Worm (Caenorhabditis elegans) whole organism, L2 larva: ENCODE data around the gene C09B8.3.

Source experiments
- C34F6.9 ChIP-seq: fragments of 150-350 bp; optimal IDR thresholded peaks from 2 replicates; lab custom pipeline; 2014; ENCODE audit warnings: missing biosample characterization, missing genetic modification characterization
- F13H6.1 ChIP-seq: sonication (generic microtip); optimal IDR thresholded peaks from 2 replicates; lab custom pipeline; 2016; ENCODE audit warnings: missing genetic modification characterization, missing compliant biosample characterization
- Y55F3AM.14 ChIP-seq: fragments of 200-800 bp; sonication (Bioruptor generic); optimal IDR thresholded peaks from 2 replicates; lab custom pipeline; 2018; ENCODE audit warnings: mild to moderate bottlenecking, missing genetic modification characterization, missing compliant biosample characterization
- ZK546.5 ChIP-seq: sonication (generic microtip); optimal IDR thresholded peaks from 2 replicates; lab custom pipeline; 2017; ENCODE audit warnings: missing biosample characterization, missing genetic modification characterization
- aly-2 ChIP-seq: fragments of 150-350 bp; optimal IDR thresholded peaks from 2 replicates; lab custom pipeline; 2014; ENCODE audit warnings: missing biosample characterization, missing genetic modification characterization
- ama-1 ChIP-seq: fragments of 150-350 bp; optimal IDR thresholded peaks from 2 replicates; lab custom pipeline; 2018; ENCODE audit warnings: inconsistent platforms
- blmp-1 ChIP-seq: sonication (generic microtip); optimal IDR thresholded peaks from 2 replicates; lab custom pipeline; 2017; ENCODE audit warnings: missing genetic modification characterization, mild to moderate bottlenecking, missing compliant biosample characterization, antibody characterized with exemption, moderate library complexity; ENCODE audit not compliant: insufficient read depth
- crh-2 ChIP-seq: sonication (generic microtip); optimal IDR thresholded peaks from 2 replicates; lab custom pipeline; 2017; ENCODE audit warnings: missing biosample characterization, missing genetic modification characterization
- dmd-4 ChIP-seq: sonication (generic microtip); optimal IDR thresholded peaks from 2 replicates; lab custom pipeline; 2017; ENCODE audit warnings: missing biosample characterization, missing genetic modification characterization
- egl-27 ChIP-seq: sonication (generic microtip); optimal IDR thresholded peaks from 3 replicates; lab custom pipeline; 2017; ENCODE audit warnings: missing biosample characterization, missing genetic modification reagents, missing genetic modification characterization
- elt-3 ChIP-seq: sonication (generic microtip); optimal IDR thresholded peaks from 2 replicates; lab custom pipeline; 2017; ENCODE audit warnings: missing biosample characterization, missing genetic modification characterization
- fos-1 ChIP-seq: fragments of 150-350 bp; optimal IDR thresholded peaks from 2 replicates; lab custom pipeline; 2014; ENCODE audit warnings: missing biosample characterization, missing genetic modification characterization
- gmeb-1 ChIP-seq: fragments of 150-350 bp; optimal IDR thresholded peaks from 2 replicates; lab custom pipeline; 2014; ENCODE audit warnings: missing biosample characterization, missing genetic modification characterization
- lin-13 ChIP-seq: fragments of 150-350 bp; optimal IDR thresholded peaks from 2 replicates; lab custom pipeline; 2014; ENCODE audit warnings: missing biosample characterization, missing genetic modification reagents, missing genetic modification characterization
- lsy-2 ChIP-seq, 2 experiments: fragments of 150-350 bp in 1 of 2; sonication (generic microtip) in 1 of 2; optimal IDR thresholded peaks; 2 replicates each; lab custom pipeline; 2014 to 2017; ENCODE audit warnings: missing biosample characterization in 2 of 2, missing genetic modification characterization in 2 of 2
- mab-5 ChIP-seq: fragments of 150-350 bp; optimal IDR thresholded peaks from 2 replicates; lab custom pipeline; 2014; ENCODE audit warnings: missing biosample characterization, missing genetic modification characterization
- mbf-1 ChIP-seq: sonication (generic microtip); optimal IDR thresholded peaks from 2 replicates; lab custom pipeline; 2017; ENCODE audit warnings: missing biosample characterization, missing genetic modification characterization
- mdl-1 ChIP-seq, 2 experiments: fragments of 150-350 bp in 1 of 2; sonication (generic microtip) in 1 of 2; optimal IDR thresholded peaks; 2 replicates each; lab custom pipeline; 2017; ENCODE audit warnings: missing biosample characterization in 2 of 2, missing genetic modification characterization in 2 of 2
- nhr-11 ChIP-seq: fragments of 150-350 bp; optimal IDR thresholded peaks from 2 replicates; lab custom pipeline; 2014; ENCODE audit warnings: missing biosample characterization, missing genetic modification characterization
- nhr-129 ChIP-seq: fragments of 150-350 bp; optimal IDR thresholded peaks from 2 replicates; lab custom pipeline; 2014; ENCODE audit warnings: missing biosample characterization, missing genetic modification characterization
- nhr-237 ChIP-seq: fragments of 150-350 bp; optimal IDR thresholded peaks from 2 replicates; lab custom pipeline; 2014; ENCODE audit warnings: missing biosample characterization, missing genetic modification characterization
- nhr-25 ChIP-seq: fragments of 150-350 bp; sonication (generic microtip); optimal IDR thresholded peaks from 3 replicates; lab custom pipeline; 2014; ENCODE audit warnings: missing biosample characterization, missing genetic modification characterization
- nhr-6 ChIP-seq: fragments of 150-350 bp; optimal IDR thresholded peaks from 2 replicates; lab custom pipeline; 2014; ENCODE audit warnings: missing biosample characterization, missing genetic modification characterization
- nhr-77 ChIP-seq: fragments of 150-350 bp; optimal IDR thresholded peaks from 2 replicates; lab custom pipeline; 2014; ENCODE audit warnings: missing biosample characterization, missing genetic modification characterization
- sma-3 ChIP-seq: sonication (generic microtip); optimal IDR thresholded peaks from 2 replicates; lab custom pipeline; 2016; ENCODE audit warnings: missing genetic modification reagents, missing genetic modification characterization, missing compliant biosample characterization
- sma-9 ChIP-seq, 2 experiments: fragments of 150-350 bp in 1 of 2; sonication (generic microtip) in 1 of 2; optimal IDR thresholded peaks; 2 replicates each; lab custom pipeline; 2014 to 2016; ENCODE audit warnings: missing genetic modification characterization in 2 of 2, mild to moderate bottlenecking in 1 of 2, missing biosample characterization in 1 of 2, missing compliant biosample characterization in 1 of 2, missing genetic modification reagents in 1 of 2, moderate library complexity in 1 of 2
- snpc-4 ChIP-seq: fragments of 150-350 bp; optimal IDR thresholded peaks from 2 replicates; lab custom pipeline; 2014; ENCODE audit warnings: missing biosample characterization, missing genetic modification characterization
- unc-55 ChIP-seq: fragments of 150-350 bp; sonication (generic microtip); optimal IDR thresholded peaks from 3 replicates; lab custom pipeline; 2014; ENCODE audit warnings: missing biosample characterization, missing genetic modification reagents, missing genetic modification characterization
- unc-62 ChIP-seq: fragments of 150-350 bp; optimal IDR thresholded peaks from 2 replicates; lab custom pipeline; 2014; ENCODE audit warnings: missing biosample characterization, missing genetic modification reagents, missing genetic modification characterization
- zag-1 ChIP-seq: fragments of 150-350 bp; optimal IDR thresholded peaks from 2 replicates; lab custom pipeline; 2014; ENCODE audit warnings: missing biosample characterization, missing genetic modification characterization
- ztf-11 ChIP-seq: sonication (generic microtip); optimal IDR thresholded peaks from 2 replicates; lab custom pipeline; 2017; ENCODE audit warnings: missing biosample characterization, missing genetic modification characterization
- ztf-4 ChIP-seq: fragments of 150-350 bp; optimal IDR thresholded peaks from 2 replicates; lab custom pipeline; 2014; ENCODE audit warnings: missing biosample characterization, missing genetic modification characterization

Gene C09B8.3

ce11 chrX:5975726-5976125 lies 34.7 kb downstream of the C09B8.3 start:
- no peak for TF ChIP-seq ztf-4
- no peak for TF ChIP-seq unc-55 (GFP tag; lab: Kevin White, UChicago)
- TF ChIP-seq crh-2 (tag; lab: Kevin White, UChicago) = no peak
- TF ChIP-seq unc-62 (GFP tag; lab: Kevin White, UChicago) = no peak
- no peak for TF ChIP-seq mab-5 (tag; lab: Kevin White, UChicago)
- TF ChIP-seq snpc-4 (tag; lab: Kevin White, UChicago) = no peak
- TF ChIP-seq F13H6.1 (tag; lab: Kevin White, UChicago) = no peak
- TF ChIP-seq ama-1 = no peak
- TF ChIP-seq nhr-237 (tag; lab: Kevin White, UChicago) = no peak
- TF ChIP-seq mbf-1 (tag; lab: Kevin White, UChicago) = no peak
- TF ChIP-seq mdl-1 (tag; optimal IDR thresholded peaks at IDR 0.05; lab: Kevin White, UChicago) = no peak
- no peak for TF ChIP-seq gmeb-1
- TF ChIP-seq C34F6.9 (tag; lab: Kevin White, UChicago) = no peak
- no peak for TF ChIP-seq ZK546.5 (tag; lab: Kevin White, UChicago)
- no peak for TF ChIP-seq nhr-25 (tag; lab: Kevin White, UChicago)
- TF ChIP-seq egl-27 (tag; lab: Kevin White, UChicago) = no peak
- no peak for TF ChIP-seq ztf-11 (tag; lab: Kevin White, UChicago)
- TF ChIP-seq nhr-129 (tag; lab: Kevin White, UChicago) = no peak

ce11 chrX:5975228-5975627 lies 35.2 kb downstream of the C09B8.3 start:
- peak; percentile 3 for TF ChIP-seq C34F6.9 (tag; lab: Kevin White, UChicago)
- no peak for TF ChIP-seq nhr-25 (tag; lab: Kevin White, UChicago)
- no peak for TF ChIP-seq ztf-4
- TF ChIP-seq crh-2 (tag; lab: Kevin White, UChicago) = peak; percentile 8

- no peak for TF ChIP-seq elt-3 (tag; lab: Kevin White, UChicago)
- TF ChIP-seq mab-5 (tag; lab: Kevin White, UChicago) = peak; percentile 40
Observed at ce11 chrX:5972212-5972611, 38.3 kb downstream of the C09B8.3 start.

- TF ChIP-seq egl-27 (tag; lab: Kevin White, UChicago) = no peak
- TF ChIP-seq gmeb-1 = peak; percentile 41
- peak; percentile 42 for TF ChIP-seq sma-9 (GFP tag; optimal IDR thresholded peaks at IDR 0.05; lab: Kevin White, UChicago)
- no peak for TF ChIP-seq sma-9 (tag; optimal IDR thresholded peaks at IDR 0.05; lab: Kevin White, UChicago)
- no peak for TF ChIP-seq lin-13 (GFP tag; lab: Kevin White, UChicago)
- no peak for TF ChIP-seq Y55F3AM.14
- TF ChIP-seq mbf-1 (tag; lab: Kevin White, UChicago) = no peak
- peak; percentile 16 for TF ChIP-seq fos-1 (tag; lab: Kevin White, UChicago)
- TF ChIP-seq mdl-1 (tag; optimal IDR thresholded peaks at IDR 0.05; lab: Kevin White, UChicago) = no peak
- TF ChIP-seq nhr-77 = no peak
- no peak for TF ChIP-seq blmp-1 (tag; lab: Kevin White, UChicago)
- no peak for TF ChIP-seq nhr-25 (tag; lab: Kevin White, UChicago)
- no peak for TF ChIP-seq sma-3 (GFP tag; lab: Kevin White, UChicago)
- TF ChIP-seq nhr-237 (tag; lab: Kevin White, UChicago) = no peak
- no peak for TF ChIP-seq zag-1 (tag; lab: Kevin White, UChicago)
- no peak for TF ChIP-seq C34F6.9 (tag; lab: Kevin White, UChicago)
Observed at ce11 chrX:5962560-5962959, 47.9 kb downstream of the C09B8.3 start.

- TF ChIP-seq nhr-6 (tag; lab: Kevin White, UChicago) = no peak
- no peak for TF ChIP-seq lsy-2 (tag; optimal IDR thresholded peaks at IDR 0.05; lab: Kevin White, UChicago)
- no peak for TF ChIP-seq ztf-11 (tag; lab: Kevin White, UChicago)
Observed at ce11 chrX:5960872-5961271, 49.6 kb downstream of the C09B8.3 start.

ce11 chrX:5958815-5959214 lies 51.7 kb downstream of the C09B8.3 start, which contains the start of gene R07E4.1:
R07E4.1 (plus strand) TSS chrX:5959115.
- TF ChIP-seq sma-9 (GFP tag; optimal IDR thresholded peaks at IDR 0.05; lab: Kevin White, UChicago) (no peak), sma-9 (tag; optimal IDR thresholded peaks at IDR 0.05; lab: Kevin White, UChicago) (no peak), dmd-4 (tag; lab: Kevin White, UChicago) (no peak), unc-62 (GFP tag; lab: Kevin White, UChicago) (no peak), nhr-11 (tag; lab: Kevin White, UChicago) (no peak), zag-1 (tag; lab: Kevin White, UChicago) (no peak), aly-2 (tag; lab: Kevin White, UChicago) (no peak)
- TF ChIP-seq, all 48 proteins: peak for 0
